Fruit fly (Drosophila melanogaster) whole organism, adult: ENCODE measurements around the gene CG12998.

Source experiments
- CG11617 ChIP-seq: fragments of 200-800 bp; sonication (Bioruptor generic); optimal IDR thresholded peaks from 2 replicates; lab custom pipeline; 2017; ENCODE audit warnings: mild to moderate bottlenecking, missing biosample characterization, missing genetic modification reagents, missing genetic modification characterization
- CG12768 ChIP-seq: fragments of 200-800 bp; sonication (Bioruptor generic); optimal IDR thresholded peaks from 2 replicates; lab custom pipeline; 2017; ENCODE audit warnings: missing biosample characterization, missing genetic modification characterization, mild to moderate bottlenecking, moderate library complexity, missing genetic modification reagents
- CG14711 ChIP-seq: fragments of 200-800 bp; sonication (Bioruptor generic); optimal IDR thresholded peaks from 2 replicates; lab custom pipeline; 2018; ENCODE audit warnings: missing biosample characterization, mild to moderate bottlenecking, missing genetic modification characterization, moderate library complexity
- CG1620 ChIP-seq: fragments of 200-800 bp; sonication (Bioruptor generic); optimal IDR thresholded peaks from 2 replicates; lab custom pipeline; 2016; ENCODE audit warnings: missing biosample characterization, missing genetic modification characterization
- CG33017 ChIP-seq: fragments of 200-800 bp; sonication (Bioruptor generic); optimal IDR thresholded peaks from 2 replicates; lab custom pipeline; 2018; ENCODE audit warnings: missing biosample characterization, mild to moderate bottlenecking, missing genetic modification characterization, moderate library complexity
- CG5204 ChIP-seq: fragments of 200-800 bp; sonication (Bioruptor generic); optimal IDR thresholded peaks from 2 replicates; lab custom pipeline; 2016; ENCODE audit warnings: missing biosample characterization, missing genetic modification characterization
- CG7045 ChIP-seq: fragments of 200-800 bp; sonication (Bioruptor generic); optimal IDR thresholded peaks from 2 replicates; lab custom pipeline; 2017; ENCODE audit warnings: missing biosample characterization, mild to moderate bottlenecking, missing genetic modification characterization
- CG7101 ChIP-seq: fragments of 200-800 bp; sonication (Bioruptor generic); optimal IDR thresholded peaks from 2 replicates; lab custom pipeline; 2018; ENCODE audit warnings: missing biosample characterization, mild to moderate bottlenecking, missing genetic modification characterization, moderate library complexity
- Clk ChIP-seq: fragments of 200-800 bp; sonication (Bioruptor generic); optimal IDR thresholded peaks from 2 replicates; lab custom pipeline; 2017; ENCODE audit warnings: missing biosample characterization, missing genetic modification characterization
- Crg-1 ChIP-seq: fragments of 200-800 bp; sonication (Bioruptor generic); optimal IDR thresholded peaks from 2 replicates; lab custom pipeline; 2016; ENCODE audit warnings: missing biosample characterization, missing genetic modification characterization
- Hr96 ChIP-seq: fragments of 200-800 bp; sonication (Bioruptor generic); optimal IDR thresholded peaks from 2 replicates; lab custom pipeline; 2016; ENCODE audit warnings: missing biosample characterization, missing genetic modification characterization
- Mnt ChIP-seq: fragments of 200-800 bp; sonication (Bioruptor generic); optimal IDR thresholded peaks from 2 replicates; lab custom pipeline; 2016; ENCODE audit warnings: missing biosample characterization, mild to moderate bottlenecking, missing genetic modification characterization
- bab1 ChIP-seq: fragments of 200-800 bp; sonication (Bioruptor generic); optimal IDR thresholded peaks from 3 replicates; lab custom pipeline; 2019; ENCODE audit warnings: missing biosample characterization, mild to moderate bottlenecking, missing genetic modification characterization, moderate library complexity
- cic ChIP-seq: fragments of 200-800 bp; sonication (Bioruptor generic); optimal IDR thresholded peaks from 2 replicates; lab custom pipeline; 2017; ENCODE audit warnings: missing biosample characterization, mild to moderate bottlenecking, missing genetic modification characterization, moderate library complexity
- cnc ChIP-seq, 2 experiments: fragments of >200 bp; optimal IDR thresholded peaks; 2 replicates each; lab custom pipeline; 2017
- kay ChIP-seq: fragments of 200-800 bp; sonication (Bioruptor generic); peaks from one replicate; lab custom pipeline; 2016; ENCODE audit warnings: missing biosample characterization, missing genetic modification characterization, borderline replicate concordance
- ovo ChIP-seq: fragments of 200-800 bp; sonication (Bioruptor generic); optimal IDR thresholded peaks from 2 replicates; lab custom pipeline; 2016; ENCODE audit warnings: missing biosample characterization, missing genetic modification characterization
- pad ChIP-seq: fragments of 200-800 bp; sonication (Bioruptor generic); optimal IDR thresholded peaks from 3 replicates; lab custom pipeline; 2017; ENCODE audit warnings: missing biosample characterization, missing genetic modification characterization, mild to moderate bottlenecking, moderate library complexity, missing genetic modification reagents
- tj ChIP-seq: fragments of 200-800 bp; sonication (Bioruptor generic); optimal IDR thresholded peaks from 3 replicates; lab custom pipeline; 2017; ENCODE audit warnings: missing biosample characterization, mild to moderate bottlenecking, missing genetic modification characterization, moderate library complexity
- toe ChIP-seq: fragments of 200-800 bp; sonication (Bioruptor generic); optimal IDR thresholded peaks from 2 replicates; lab custom pipeline; 2016; ENCODE audit warnings: missing biosample characterization, missing genetic modification characterization

CG12998 gene

dm6 chrX:17230944-17231343 lies 12.5 kb downstream of the CG12998 start, which contains the start of gene CG10597:
Gene CG10597, minus strand, starts transcription at chrX:17231044.
- TF ChIP-seq tj (GFP tag; lab: Kevin White, UChicago) (no peak), Clk (GFP tag; lab: Kevin White, UChicago) (no peak), cnc (optimal IDR thresholded peaks at IDR 0.05; lab: Kevin White, UChicago) (no peak)

- no peak for TF ChIP-seq toe (GFP tag; lab: Kevin White, UChicago)
- TF ChIP-seq CG14711 (tag; lab: Kevin White, UChicago), result no peak
- no peak for TF ChIP-seq Crg-1 (GFP tag; lab: Kevin White, UChicago)
- no peak for TF ChIP-seq tj (GFP tag; lab: Kevin White, UChicago)
- no peak for TF ChIP-seq CG11617 (GFP tag; lab: Kevin White, UChicago)
- TF ChIP-seq kay (GFP tag; lab: Kevin White, UChicago), result no peak
- TF ChIP-seq Mnt (GFP tag; lab: Kevin White, UChicago), result no peak
- no peak for TF ChIP-seq CG5204 (GFP tag; lab: Kevin White, UChicago)
- no peak for TF ChIP-seq CG7045
- no peak for TF ChIP-seq bab1
- TF ChIP-seq ovo (GFP tag; lab: Kevin White, UChicago), result no peak
- TF ChIP-seq CG1620 (GFP tag; lab: Kevin White, UChicago), result no peak
- TF ChIP-seq CG12768 (GFP tag; lab: Kevin White, UChicago), result no peak
- no peak for TF ChIP-seq cnc (optimal IDR thresholded peaks at IDR 0.05; lab: Kevin White, UChicago)
- TF ChIP-seq CG7101, result no peak
Measured at dm6 chrX:17232642-17233041, 14.2 kb downstream of the CG12998 start, which contains the start of gene f. Gene f, plus strand, starts transcription at chrX:17232942.

- TF ChIP-seq CG33017, result no peak
- TF ChIP-seq CG11617 (GFP tag; lab: Kevin White, UChicago), result no peak
- no peak for TF ChIP-seq CG7101
- no peak for TF ChIP-seq CG12768 (GFP tag; lab: Kevin White, UChicago)
Measured at dm6 chrX:17236468-17236867, 18.0 kb downstream of the CG12998 start.

- no peak for TF ChIP-seq CG1620 (GFP tag; lab: Kevin White, UChicago)
- no peak for TF ChIP-seq pad (GFP tag; lab: Kevin White, UChicago)
- TF ChIP-seq CG11617 (GFP tag; lab: Kevin White, UChicago), result no peak
- TF ChIP-seq tj (GFP tag; lab: Kevin White, UChicago), result no peak
- no peak for TF ChIP-seq CG33017
- no peak for TF ChIP-seq CG5204 (GFP tag; lab: Kevin White, UChicago)
- no peak for TF ChIP-seq cnc (optimal IDR thresholded peaks at IDR 0.05; lab: Kevin White, UChicago)
- TF ChIP-seq Clk (GFP tag; lab: Kevin White, UChicago), result no peak
Measured at dm6 chrX:17237421-17237820, 19.0 kb downstream of the CG12998 start.

- TF ChIP-seq CG5204 (GFP tag; lab: Kevin White, UChicago) (peak; percentile 2), bab1 (peak; percentile 42), cic (GFP tag; lab: Kevin White, UChicago) (no peak), Clk (GFP tag; lab: Kevin White, UChicago) (no peak), CG12768 (GFP tag; lab: Kevin White, UChicago) (no peak), cnc (optimal IDR thresholded peaks at IDR 0.05; lab: Kevin White, UChicago) (no peak), Hr96 (no peak), Mnt (GFP tag; lab: Kevin White, UChicago) (no peak)
Measured at dm6 chrX:17244854-17245253, 26.4 kb downstream of the CG12998 start, which contains the start of gene CG8915. Gene CG8915, minus strand, starts transcription at chrX:17245001.

dm6 chrX:17246916-17247315 lies 28.4 kb downstream of the CG12998 start, which contains the start of gene CG42854:
Gene CG42854, minus strand, starts transcription at chrX:17247016.
- TF ChIP-seq cnc (optimal IDR thresholded peaks at IDR 0.05; lab: Kevin White, UChicago) (no peak), CG12768 (GFP tag; lab: Kevin White, UChicago) (no peak), toe (GFP tag; lab: Kevin White, UChicago) (no peak), CG11617 (GFP tag; lab: Kevin White, UChicago) (no peak), CG7101 (no peak), Mnt (GFP tag; lab: Kevin White, UChicago) (no peak), Crg-1 (GFP tag; lab: Kevin White, UChicago) (no peak), CG7045 (no peak), tj (GFP tag; lab: Kevin White, UChicago) (no peak), pad (GFP tag; lab: Kevin White, UChicago) (no peak), CG1620 (GFP tag; lab: Kevin White, UChicago) (no peak), CG5204 (GFP tag; lab: Kevin White, UChicago) (no peak), CG33017 (no peak), kay (GFP tag; lab: Kevin White, UChicago) (no peak), cic (GFP tag; lab: Kevin White, UChicago) (no peak)

- TF ChIP-seq CG7101 (no peak), Mnt (GFP tag; lab: Kevin White, UChicago) (peak; percentile 41), tj (GFP tag; lab: Kevin White, UChicago) (no peak), CG14711 (tag; lab: Kevin White, UChicago) (no peak), CG7045 (no peak)
Measured at dm6 chrX:17249326-17249725, 30.9 kb downstream of the CG12998 start, which contains the start of gene CG8675. Gene CG8675, minus strand, starts transcription at chrX:17249502.
